Fruit fly (Drosophila melanogaster): Measurements from ENCODE around the gene eIF4EHP.

Gene eIF4EHP

DNA sequence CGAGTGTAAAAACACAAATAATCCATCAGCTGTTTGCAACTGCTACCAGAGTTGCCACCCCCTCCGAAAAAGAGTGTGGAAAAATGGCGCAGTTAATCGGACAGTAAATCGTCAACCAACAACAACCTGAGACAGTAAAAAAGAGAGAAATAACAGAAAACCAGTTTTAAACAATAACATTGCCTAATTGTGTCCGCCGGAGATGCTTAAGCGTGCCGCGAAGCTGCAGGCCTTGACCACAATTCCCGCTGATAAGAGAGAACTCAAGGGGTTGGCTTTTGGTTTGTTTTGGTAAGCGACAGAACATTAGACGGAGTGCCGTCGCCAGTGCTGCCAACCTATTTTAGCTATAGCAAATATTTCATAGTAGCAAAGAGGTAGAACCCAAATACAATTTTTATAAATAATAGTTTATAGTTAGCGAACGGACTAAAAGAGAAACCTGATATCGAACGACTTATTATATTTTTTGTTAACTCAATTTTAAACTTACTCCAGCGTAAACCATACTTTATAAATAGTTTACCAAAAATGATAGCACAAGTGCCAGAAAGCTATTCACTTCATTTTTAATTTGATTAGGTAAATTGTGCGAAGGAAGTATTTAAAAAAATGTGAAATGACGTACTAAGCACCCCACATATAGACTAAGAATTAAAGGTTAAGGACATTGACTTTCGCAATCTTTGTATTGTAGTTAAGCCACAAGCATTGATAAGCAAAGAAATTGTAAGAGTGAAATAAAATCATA is 57.9 kb downstream of the eIF4EHP start, which contains the start of the genes Atg6 and Pisd (continued):
- TF ChIP-seq ind (GFP tag; optimal IDR thresholded peaks at IDR 0.05) (peak; percentile 26), emc (GFP tag; optimal IDR thresholded peaks at IDR 0.05) (no peak), dmrt11E (tag; optimal IDR thresholded peaks at IDR 0.05) (no peak), CG4730 (GFP tag; IDR thresholded peaks at IDR 0.05) (no peak), gem (tag; optimal IDR thresholded peaks at IDR 0.05) (peak; percentile 25), maf-S (GFP tag; optimal IDR thresholded peaks at IDR 0.05) (no peak), CG2875 (GFP tag; optimal IDR thresholded peaks at IDR 0.05) (no peak), onecut (GFP tag; IDR thresholded peaks at IDR 0.05) (no peak), CG17612 (GFP tag; IDR thresholded peaks at IDR 0.05) (no peak), CG12744 (GFP tag; optimal IDR thresholded peaks at IDR 0.05) (no peak), B-H2 (GFP tag; optimal IDR thresholded peaks at IDR 0.05) (peak; percentile 76), disco-r (GFP tag; optimal IDR thresholded peaks at IDR 0.05) (no peak), CG2116 (GFP tag; optimal IDR thresholded peaks at IDR 0.05) (peak; percentile 52), eyg (GFP tag; optimal IDR thresholded peaks at IDR 0.05) (peak; percentile 16), Hr39 (optimal IDR thresholded peaks at IDR 0.05) (no peak), HHEX (GFP tag; optimal IDR thresholded peaks at IDR 0.05) (no peak), CG1529 (GFP tag; optimal IDR thresholded peaks at IDR 0.05) (no peak), CG18764 (GFP tag; optimal IDR thresholded peaks at IDR 0.05) (no peak), CG9817 (tag; optimal IDR thresholded peaks at IDR 0.05) (peak; percentile 22), CG18619 (GFP tag; optimal IDR thresholded peaks at IDR 0.05) (no peak), CG6791 (GFP tag; IDR thresholded peaks at IDR 0.05; ENCODE audit: partially characterized antibody) (no peak), CG1603 (tag; optimal IDR thresholded peaks at IDR 0.05) (peak; percentile 67), pzg (GFP tag; optimal IDR thresholded peaks at IDR 0.05) (peak; percentile 65), CG6254 (GFP tag; optimal IDR thresholded peaks at IDR 0.05) (no peak), CG3995 (GFP tag; optimal IDR thresholded peaks at IDR 0.05) (no peak), CG1832 (GFP tag; optimal IDR thresholded peaks at IDR 0.05) (no peak), Dp (GFP tag; optimal IDR thresholded peaks at IDR 0.05) (peak; percentile 18), az2 (GFP tag; optimal IDR thresholded peaks at IDR 0.05) (no peak), ato (GFP tag; IDR thresholded peaks at IDR 0.05; ENCODE audit: partially characterized antibody) (no peak), CG31388 (GFP tag; optimal IDR thresholded peaks at IDR 0.05) (no peak), CG7271 (tag; optimal IDR thresholded peaks at IDR 0.05) (no peak), crc (GFP tag; optimal IDR thresholded peaks at IDR 0.05) (no peak), CG1792 (GFP tag; optimal IDR thresholded peaks at IDR 0.05) (no peak), wek (GFP tag; optimal IDR thresholded peaks at IDR 0.05) (no peak), Kr (GFP tag; optimal IDR thresholded peaks at IDR 0.05) (no peak), sim (GFP tag; IDR thresholded peaks at IDR 0.05) (no peak), sna (GFP tag; IDR thresholded peaks at IDR 0.05; ENCODE audit: partially characterized antibody) (no peak), Dfd (GFP tag; optimal IDR thresholded peaks at IDR 0.05) (no peak), sug (tag; optimal IDR thresholded peaks at IDR 0.05) (peak; percentile 81), Deaf1 (tag; optimal IDR thresholded peaks at IDR 0.05) (peak; percentile 8), CG15479 (GFP tag; optimal IDR thresholded peaks at IDR 0.05) (peak; percentile 11), Ssrp (tag; optimal IDR thresholded peaks at IDR 0.05) (no peak), chm (GFP tag; IDR thresholded peaks at IDR 0.05) (peak; percentile 67; the same call in 1 of the 2 replicates), sd (tag; optimal IDR thresholded peaks at IDR 0.05) (peak; percentile 70), CG10267 (tag; optimal IDR thresholded peaks at IDR 0.05) (peak; percentile 65), lab (GFP tag; optimal IDR thresholded peaks at IDR 0.05) (peak; percentile 65), Camta (GFP tag; optimal IDR thresholded peaks at IDR 0.05) (no peak), ewg (GFP tag; optimal IDR thresholded peaks at IDR 0.05) (peak; percentile 8), salm (tag; optimal IDR thresholded peaks at IDR 0.05) (no peak), C15 (GFP tag; IDR thresholded peaks at IDR 0.05) (no peak)
